Worm (Caenorhabditis elegans): Measurements from ENCODE around the gene xtr-2.

- no peak for TF ChIP-seq tbx-11 (GFP tag; IDR thresholded peaks at IDR 0.05)
- TF ChIP-seq tbx-37 (GFP tag; conservative IDR thresholded peaks at IDR 0.05): no peak
- TF ChIP-seq aly-1 (tag; optimal IDR thresholded peaks at IDR 0.05): no peak
- no peak for TF ChIP-seq ama-1 (optimal IDR thresholded peaks at IDR 0.05)
- no peak for TF ChIP-seq ceh-13 (GFP tag; optimal IDR thresholded peaks at IDR 0.05)
Observed at ce11 chrX:12341338-12341737, 26.0 kb downstream of the xtr-2 start, which contains the start of gene zig-2.

Data from whole organism, early embryonic.